Fruit fly (Drosophila melanogaster) whole organism, embryonic: Measurements from ENCODE around the gene CG13455.

ENCODE experiments used
- ATbp ChIP-seq: fragments of 200-800 bp; sonication (Bioruptor generic); optimal IDR thresholded peaks from 2 replicates; lab custom pipeline; 2017; ENCODE audit warnings: missing biosample characterization, mild to moderate bottlenecking, missing genetic modification characterization, missing genetic modification reagents
- Asciz ChIP-seq: fragments of 200-800 bp; sonication (Bioruptor generic); optimal IDR thresholded peaks from 2 replicates; lab custom pipeline; 2017; ENCODE audit warnings: missing biosample characterization, mild to moderate bottlenecking, missing genetic modification characterization, missing genetic modification reagents
- CG10979 ChIP-seq: fragments of 200-800 bp; sonication (Bioruptor generic); optimal IDR thresholded peaks from 2 replicates; lab custom pipeline; 2018; ENCODE audit warnings: missing biosample characterization, mild to moderate bottlenecking, missing genetic modification characterization, moderate library complexity
- CG11504 ChIP-seq: fragments of 200-800 bp; sonication (Bioruptor generic); optimal IDR thresholded peaks from 3 replicates; lab custom pipeline; 2019; ENCODE audit warnings: missing biosample characterization, mild to moderate bottlenecking, missing genetic modification characterization, moderate library complexity
- CG15073 ChIP-seq: fragments of 200-800 bp; sonication (Bioruptor generic); optimal IDR thresholded peaks from 2 replicates; lab custom pipeline; 2016; ENCODE audit warnings: missing biosample characterization, missing genetic modification characterization
- CG1603 ChIP-seq: fragments of 200-800 bp; sonication (Bioruptor generic); optimal IDR thresholded peaks from 2 replicates; lab custom pipeline; 2019; ENCODE audit warnings: missing biosample characterization, mild to moderate bottlenecking, missing genetic modification characterization, moderate library complexity
- CG17186 ChIP-seq: fragments of 200-800 bp; sonication (Bioruptor generic); optimal IDR thresholded peaks from 3 replicates; lab custom pipeline; 2017; ENCODE audit warnings: missing biosample characterization, missing genetic modification reagents, missing genetic modification characterization
- CG2712 ChIP-seq: fragments of 200-800 bp; optimal IDR thresholded peaks from 3 replicates; lab custom pipeline; 2019; ENCODE audit warnings: missing biosample characterization, mild to moderate bottlenecking, missing genetic modification characterization, moderate library complexity
- CG31441 ChIP-seq: fragments of 200-800 bp; sonication (Bioruptor generic); IDR thresholded peaks from 2 replicates; pipeline ENCODE4 v1.3.6; 2022; ENCODE audit warnings: missing biosample characterization, missing genetic modification characterization
- CG3838 ChIP-seq: fragments of 200-800 bp; sonication (Bioruptor generic); optimal IDR thresholded peaks from 3 replicates; lab custom pipeline; 2016; ENCODE audit warnings: missing biosample characterization, missing genetic modification characterization
- CG4424 ChIP-seq: fragments of 200-800 bp; sonication (Bioruptor generic); optimal IDR thresholded peaks from 3 replicates; lab custom pipeline; 2016; ENCODE audit warnings: missing biosample characterization, missing genetic modification characterization
- CG8388 ChIP-seq: fragments of 200-800 bp; sonication (Bioruptor generic); optimal IDR thresholded peaks from 2 replicates; lab custom pipeline; 2019; ENCODE audit warnings: missing biosample characterization, mild to moderate bottlenecking, missing genetic modification characterization, moderate library complexity
- Chrac-16 ChIP-seq: fragments of 200-800 bp; sonication (Bioruptor generic); optimal IDR thresholded peaks from 3 replicates; lab custom pipeline; 2016; ENCODE audit warnings: missing biosample characterization, missing genetic modification characterization
- CrebB ChIP-seq: fragments of 200-800 bp; sonication (Bioruptor generic); optimal IDR thresholded peaks from 3 replicates; lab custom pipeline; 2018; ENCODE audit warnings: missing biosample characterization, mild to moderate bottlenecking, missing genetic modification characterization
- D ChIP-seq, 2 experiments: fragments of 200-800 bp in 1 of 2; fragments of >200 bp in 1 of 2; sonication (Bioruptor generic) in 1 of 2; optimal IDR thresholded peaks; 2 replicates in 1 of 2; 3 replicates in 1 of 2; lab custom pipeline; 2017; ENCODE audit warnings: mild to moderate bottlenecking in 1 of 2, missing biosample characterization in 1 of 2, missing genetic modification characterization in 1 of 2, missing genetic modification reagents in 1 of 2
- ERR ChIP-seq: fragments of 200-800 bp; sonication (Bioruptor generic); optimal IDR thresholded peaks from 2 replicates; lab custom pipeline; 2016; ENCODE audit warnings: missing biosample characterization, missing genetic modification characterization
- H15 ChIP-seq: fragments of 200-800 bp; sonication (Bioruptor generic); IDR thresholded peaks from 3 replicates; pipeline ENCODE4 v1.3.6; 2022; ENCODE audit warnings: missing biosample characterization, missing genetic modification characterization
- HLHmδ ChIP-seq: fragments of 200-800 bp; sonication (Bioruptor generic); optimal IDR thresholded peaks from 2 replicates; lab custom pipeline; 2018; ENCODE audit warnings: missing biosample characterization, mild to moderate bottlenecking, missing genetic modification characterization, moderate library complexity
- Opbp ChIP-seq: fragments of 200-800 bp; sonication (Bioruptor generic); IDR thresholded peaks from 3 replicates; pipeline ENCODE4 v1.3.6; 2022; ENCODE audit warnings: missing biosample characterization, missing genetic modification characterization; ENCODE audit not compliant: partially characterized antibody
- Usf ChIP-seq: fragments of 200-800 bp; sonication (Bioruptor generic); optimal IDR thresholded peaks from 2 replicates; lab custom pipeline; 2017; ENCODE audit warnings: missing genotype, missing biosample characterization, missing genetic modification characterization
- Xbp1 ChIP-seq: fragments of 200-800 bp; sonication (Bioruptor generic); optimal IDR thresholded peaks from 3 replicates; lab custom pipeline; 2016; ENCODE audit warnings: missing biosample characterization, mild to moderate bottlenecking, missing genetic modification characterization
- Xrp1 ChIP-seq: fragments of 200-800 bp; sonication (Bioruptor generic); IDR thresholded peaks from 2 replicates; pipeline ENCODE4 v1.3.6; 2022; ENCODE audit warnings: missing biosample characterization, missing genetic modification characterization
- YL-1 ChIP-seq: fragments of 200-800 bp; sonication (Bioruptor generic); optimal IDR thresholded peaks from 3 replicates; lab custom pipeline; 2017; ENCODE audit warnings: missing biosample characterization, mild to moderate bottlenecking, missing genetic modification characterization
- al ChIP-seq: fragments of 200-800 bp; sonication (Bioruptor generic); IDR thresholded peaks from 2 replicates; pipeline ENCODE4 v1.3.6; 2022; ENCODE audit warnings: missing biosample characterization, missing genetic modification characterization
- ara ChIP-seq: fragments of 200-800 bp; sonication (Bioruptor generic); IDR thresholded peaks from 2 replicates; pipeline ENCODE4 v1.3.6; 2022; ENCODE audit warnings: missing biosample characterization, missing genetic modification characterization
- ase ChIP-seq: fragments of 200-800 bp; sonication (Bioruptor generic); IDR thresholded peaks from 3 replicates; pipeline ENCODE4 v1.3.6; 2022; ENCODE audit warnings: missing biosample characterization, missing genetic modification characterization
- bsh ChIP-seq, 2 experiments: fragments of 200-800 bp; sonication (Bioruptor generic); optimal IDR thresholded peaks; 2 replicates each; lab custom pipeline; 2017 to 2018; ENCODE audit warnings: mild to moderate bottlenecking in 2 of 2, missing biosample characterization in 2 of 2, missing genetic modification characterization in 2 of 2, moderate library complexity in 1 of 2
- cg ChIP-seq: fragments of 200-800 bp; sonication (Bioruptor generic); optimal IDR thresholded peaks from 3 replicates; lab custom pipeline; 2019; ENCODE audit warnings: missing biosample characterization, mild to moderate bottlenecking, missing genetic modification characterization, moderate library complexity
- dimm ChIP-seq: fragments of 200-800 bp; sonication (Bioruptor generic); IDR thresholded peaks from 2 replicates; pipeline ENCODE4 v1.3.6; 2022; ENCODE audit warnings: missing biosample characterization, missing genetic modification characterization
- dmrt99B ChIP-seq: fragments of 200-800 bp; sonication (Bioruptor generic); optimal IDR thresholded peaks from 2 replicates; lab custom pipeline; 2018; ENCODE audit warnings: missing biosample characterization, mild to moderate bottlenecking, missing genetic modification characterization, moderate library complexity
- gce ChIP-seq: fragments of 200-800 bp; sonication (Bioruptor generic); IDR thresholded peaks from 3 replicates; pipeline ENCODE4 v1.3.6; 2022; ENCODE audit warnings: missing biosample characterization, missing genetic modification characterization
- gem ChIP-seq: fragments of 200-800 bp; sonication (Bioruptor generic); optimal IDR thresholded peaks from 2 replicates; lab custom pipeline; 2019; ENCODE audit warnings: missing biosample characterization, mild to moderate bottlenecking, missing genetic modification characterization, moderate library complexity
- inv ChIP-seq: fragments of 200-800 bp; sonication (Bioruptor generic); IDR thresholded peaks from 2 replicates; pipeline ENCODE4 v1.3.6; 2022; ENCODE audit warnings: missing biosample characterization, missing genetic modification characterization; ENCODE audit not compliant: partially characterized antibody
- lmd ChIP-seq: fragments of 200-800 bp; sonication (Bioruptor generic); IDR thresholded peaks from 2 replicates; pipeline ENCODE4 v1.3.6; 2022; ENCODE audit warnings: missing biosample characterization, missing genetic modification characterization
- lov ChIP-seq, 2 experiments: fragments of 200-800 bp in 1 of 2; fragments of >200 bp in 1 of 2; sonication (Bioruptor generic) in 1 of 2; IDR thresholded peaks in 1 of 2; optimal IDR thresholded peaks in 1 of 2; 2 replicates in 1 of 2; 3 replicates in 1 of 2; pipeline versions ENCODE4 v1.3.6 to Lab custom; 2017 to 2022; ENCODE audit warnings: missing biosample characterization in 1 of 2, missing genetic modification characterization in 1 of 2
- onecut ChIP-seq: fragments of 200-800 bp; sonication (Bioruptor generic); IDR thresholded peaks from 2 replicates; pipeline ENCODE4 v1.3.6; 2022; ENCODE audit warnings: missing biosample characterization, missing genetic modification characterization
- pan ChIP-seq, 4 experiments: fragments of >200 bp in 3 of 4; fragments of 200-800 bp in 1 of 4; sonication (Bioruptor generic) in 1 of 4; optimal IDR thresholded peaks in 3 of 4; IDR thresholded peaks in 1 of 4; 2 replicates each; pipeline versions ENCODE4 v1.3.6 to Lab custom; 2017 to 2022; ENCODE audit warnings: missing biosample characterization in 2 of 4, missing genetic modification characterization in 2 of 4, mixed read lengths in 1 of 4
- prd ChIP-seq, 3 experiments: fragments of >200 bp in 2 of 3; fragments of 200-800 bp in 1 of 3; sonication (Bioruptor generic) in 1 of 3; optimal IDR thresholded peaks in 2 of 3; IDR thresholded peaks in 1 of 3; 2 replicates in 2 of 3; 3 replicates in 1 of 3; pipeline versions ENCODE4 v1.3.6 to Lab custom; 2017 to 2022; ENCODE audit warnings: missing biosample characterization in 1 of 3, missing genetic modification characterization in 1 of 3
- ranshi ChIP-seq: fragments of 200-800 bp; sonication (Bioruptor generic); IDR thresholded peaks from 2 replicates; pipeline ENCODE4 v1.3.6; 2022; ENCODE audit warnings: missing biosample characterization, missing genetic modification characterization
- sd ChIP-seq: fragments of 200-800 bp; sonication (Bioruptor generic); optimal IDR thresholded peaks from 3 replicates; lab custom pipeline; 2018; ENCODE audit warnings: missing biosample characterization, mild to moderate bottlenecking, missing genetic modification characterization, moderate library complexity
- sens ChIP-seq: fragments of 200-800 bp; sonication (Bioruptor generic); peaks from one replicate; lab custom pipeline; 2016; ENCODE audit warnings: missing biosample characterization, missing genetic modification characterization
- wdn ChIP-seq: fragments of 200-800 bp; sonication (Bioruptor generic); IDR thresholded peaks from 2 replicates; pipeline ENCODE4 v1.3.6; 2022; ENCODE audit warnings: missing biosample characterization, missing genetic modification characterization
- z ChIP-seq: fragments of 200-800 bp; sonication (Bioruptor generic); IDR thresholded peaks from 3 replicates; pipeline ENCODE4 v1.3.6; 2022; ENCODE audit warnings: missing biosample characterization, missing genetic modification characterization
- zf30C ChIP-seq: fragments of 200-800 bp; sonication (Bioruptor generic); optimal IDR thresholded peaks from 3 replicates; lab custom pipeline; 2018; ENCODE audit warnings: missing biosample characterization, mild to moderate bottlenecking, missing genetic modification characterization

Gene CG13455

dm6 chr3L:15544455-15545415 is 48.4 kb downstream of the CG13455 start (continued):
- TF ChIP-seq ranshi (GFP tag; lab: Robert Waterston, UW): 0 out of 2 replicates have a peak, but pooled peaks have one; percentile 6
- no peak for TF ChIP-seq Usf (GFP tag; lab: Kevin White, UChicago)
- TF ChIP-seq wdn (GFP tag; lab: Robert Waterston, UW): no peak
- TF ChIP-seq CG1603 (tag; lab: Kevin White, UChicago): peak; percentile 31
- 0 out of 2 replicates have a peak, but pooled peaks have one; percentile 17 for TF ChIP-seq lmd (GFP tag; lab: Robert Waterston, UW)
- TF ChIP-seq CG10979: peak; percentile 8
- peak; percentile 66 for TF ChIP-seq sens (GFP tag; lab: Kevin White, UChicago)
- TF ChIP-seq bsh (GFP tag; optimal IDR thresholded peaks at IDR 0.05; lab: Kevin White, UChicago): peak in 1 of 2 experiments; percentile 20
- TF ChIP-seq z: no peak
- no peak for TF ChIP-seq CG2712 (tag; lab: Kevin White, UChicago)
- peak; percentile 26 for TF ChIP-seq Asciz
- peak; percentile 19; the same call in 1 of the 2 replicates for TF ChIP-seq ara (GFP tag; lab: Robert Waterston, UW)
- TF ChIP-seq dimm (GFP tag; lab: Robert Waterston, UW): no peak
- no peak for TF ChIP-seq Chrac-16 (GFP tag; lab: Kevin White, UChicago)
- no peak for TF ChIP-seq HLHmδ (GFP tag; lab: Kevin White, UChicago)
- TF ChIP-seq ATbp (GFP tag; lab: Kevin White, UChicago): no peak
- TF ChIP-seq Opbp (GFP tag; lab: Robert Waterston, UW): 0 out of 3 replicates have a peak, but pooled peaks have one; percentile 12
- TF ChIP-seq CG15073 (GFP tag; lab: Kevin White, UChicago): no peak
- peak; percentile 4 for TF ChIP-seq gem (tag; lab: Kevin White, UChicago)
- TF ChIP-seq D (optimal IDR thresholded peaks at IDR 0.05; lab: Kevin White, UChicago): no peak
- peak; percentile 33 for TF ChIP-seq D (GFP tag; optimal IDR thresholded peaks at IDR 0.05; lab: Kevin White, UChicago)
- TF ChIP-seq Xbp1 (GFP tag; lab: Kevin White, UChicago): no peak
- TF ChIP-seq sd: peak; percentile 53
- no peak for TF ChIP-seq ERR
- peak; percentile 45 for TF ChIP-seq zf30C
- TF ChIP-seq CG3838 (GFP tag; lab: Kevin White, UChicago): no peak
- peak; percentile 88 for TF ChIP-seq cg
- TF ChIP-seq ase (GFP tag; lab: Robert Waterston, UW): 0 out of 3 replicates have a peak, but pooled peaks have one; percentile 26
- TF ChIP-seq dmrt99B (tag; lab: Kevin White, UChicago): peak; percentile 20
- no peak for TF ChIP-seq CG8388
- no peak for TF ChIP-seq pan (optimal IDR thresholded peaks at IDR 0.05; lab: Kevin White, UChicago)
- TF ChIP-seq pan (GFP tag; optimal IDR thresholded peaks at IDR 0.05 in 1 of 2, IDR thresholded peaks at IDR 0.05 in 1 of 2): peak in 1 of 2 experiments; percentile 19
- no peak for TF ChIP-seq CrebB (tag; lab: Kevin White, UChicago)
- TF ChIP-seq Xrp1 (GFP tag; lab: Robert Waterston, UW): peak; percentile 35
- peak; percentile 15 for TF ChIP-seq CG4424
- TF ChIP-seq YL-1 (GFP tag; lab: Kevin White, UChicago): no peak
- TF ChIP-seq al (GFP tag; lab: Robert Waterston, UW): no peak
- TF ChIP-seq CG17186: no peak
- no peak for TF ChIP-seq onecut (GFP tag; lab: Robert Waterston, UW)
- TF ChIP-seq H15: no peak
- 0 out of 2 replicates have a peak, but pooled peaks have one; percentile 17 for TF ChIP-seq CG31441
- TF ChIP-seq gce (GFP tag; lab: Robert Waterston, UW): no peak
- no peak for TF ChIP-seq lov (optimal IDR thresholded peaks at IDR 0.05; lab: Kevin White, UChicago)
- TF ChIP-seq lov (GFP tag; IDR thresholded peaks at IDR 0.05; lab: Robert Waterston, UW): 0 out of 3 replicates have a peak, but pooled peaks have one; percentile 32
- TF ChIP-seq prd (optimal IDR thresholded peaks at IDR 0.05; lab: Kevin White, UChicago): no peak
- peak; percentile 28; the same call in 1 of the 3 replicates for TF ChIP-seq prd (GFP tag; IDR thresholded peaks at IDR 0.05; lab: Robert Waterston, UW)
- no peak for TF ChIP-seq inv (GFP tag; lab: Robert Waterston, UW)
- TF ChIP-seq CG11504 (tag; lab: Kevin White, UChicago): peak; percentile 21
